Fruit fly (Drosophila melanogaster): ENCODE data around the gene bi.

bi gene

DNA sequence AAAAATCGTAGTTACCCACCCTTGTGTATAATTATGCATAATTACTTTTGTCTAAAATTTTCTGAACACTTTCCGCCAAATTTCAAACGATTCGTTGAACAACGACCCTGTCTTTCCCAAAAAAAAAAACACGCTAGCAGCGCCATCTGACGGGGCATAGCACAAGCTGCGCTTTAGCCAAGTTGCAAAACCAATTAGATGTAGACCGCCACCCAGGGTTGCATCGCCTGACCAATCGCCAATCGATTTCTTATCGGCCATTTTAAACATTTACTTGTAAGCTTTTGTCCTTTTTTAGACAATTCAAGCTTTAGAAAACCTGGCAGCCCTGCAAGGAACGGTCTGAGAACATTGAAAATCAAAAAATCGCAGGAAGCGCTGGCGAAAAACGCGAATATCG, 117.3 kb downstream of the bi start, which contains the start of gene CG3556:
CG3556 (plus strand) TSS at position 323 of the 400 bp plus-strand sequence.
- no peak for TF ChIP-seq CG9705 (GFP tag; optimal IDR thresholded peaks at IDR 0.05)
- TF ChIP-seq Rel (GFP tag; optimal IDR thresholded peaks at IDR 0.05), result no peak
- TF ChIP-seq Rel (tag; optimal IDR thresholded peaks at IDR 0.05), result peak; percentile 11
- peak; percentile 1 for TF ChIP-seq sv (GFP tag; optimal IDR thresholded peaks at IDR 0.05)
- no peak for TF ChIP-seq Mio (GFP tag; optimal IDR thresholded peaks at IDR 0.05)
- TF ChIP-seq usp (GFP tag; optimal IDR thresholded peaks at IDR 0.05), result no peak
- TF ChIP-seq br (GFP tag; optimal IDR thresholded peaks at IDR 0.05), result no peak
- TF ChIP-seq Myc (optimal IDR thresholded peaks at IDR 0.05), result peak; percentile 44

- no peak for TF ChIP-seq rgr (GFP tag; optimal IDR thresholded peaks at IDR 0.05)
- TF ChIP-seq Sp1 (GFP tag; optimal IDR thresholded peaks at IDR 0.05), result no peak
- TF ChIP-seq dmrt93B (GFP tag; optimal IDR thresholded peaks at IDR 0.05), result no peak
- TF ChIP-seq foxo (GFP tag; optimal IDR thresholded peaks at IDR 0.05), result no peak
- TF ChIP-seq CrebA (GFP tag; optimal IDR thresholded peaks at IDR 0.05; ENCODE audit: borderline replicate concordance), result no peak
- no peak for TF ChIP-seq Hr83 (GFP tag; optimal IDR thresholded peaks at IDR 0.05; ENCODE audit: poor library complexity, severe bottlenecking)
- TF ChIP-seq br (GFP tag; optimal IDR thresholded peaks at IDR 0.05), result no peak
- no peak for TF ChIP-seq OdsH (GFP tag; optimal IDR thresholded peaks at IDR 0.05)
- TF ChIP-seq Mio (GFP tag; optimal IDR thresholded peaks at IDR 0.05), result no peak
- TF ChIP-seq woc (GFP tag; optimal IDR thresholded peaks at IDR 0.05), result no peak
- no peak for TF ChIP-seq CG9705 (GFP tag; optimal IDR thresholded peaks at IDR 0.05)
- no peak for TF ChIP-seq Jra (GFP tag; optimal IDR thresholded peaks at IDR 0.05)
- TF ChIP-seq HLH106 (tag; optimal IDR thresholded peaks at IDR 0.05), result no peak
Measured at dm6 chrX:4534002-4534401, 121.3 kb downstream of the bi start.

All from whole organism, wandering third instar larva.